Fruit fly (Drosophila melanogaster) whole organism, larva: ENCODE measurements around the gene btn.

Source experiments
- noc ChIP-seq: fragments of 200-800 bp; sonication (Bioruptor generic); optimal IDR thresholded peaks from 3 replicates; lab custom pipeline; 2019; ENCODE audit warnings: missing biosample characterization, mild to moderate bottlenecking, missing genetic modification characterization, moderate library complexity

btn gene

dm6 chr3R:22586525-22586924, at the start of gene btn:
TSS of gene btn (minus strand) at chr3R:22586625.
- TF ChIP-seq noc: no peak

dm6 chr3R:22635684-22636566, 49.5 kb upstream of the btn start:
- peak; percentile 30 for TF ChIP-seq noc

- TF ChIP-seq noc: no peak
These were observed 48.4 kb upstream of the btn start for dm6 chr3R:22634549-22635410.

DNA sequence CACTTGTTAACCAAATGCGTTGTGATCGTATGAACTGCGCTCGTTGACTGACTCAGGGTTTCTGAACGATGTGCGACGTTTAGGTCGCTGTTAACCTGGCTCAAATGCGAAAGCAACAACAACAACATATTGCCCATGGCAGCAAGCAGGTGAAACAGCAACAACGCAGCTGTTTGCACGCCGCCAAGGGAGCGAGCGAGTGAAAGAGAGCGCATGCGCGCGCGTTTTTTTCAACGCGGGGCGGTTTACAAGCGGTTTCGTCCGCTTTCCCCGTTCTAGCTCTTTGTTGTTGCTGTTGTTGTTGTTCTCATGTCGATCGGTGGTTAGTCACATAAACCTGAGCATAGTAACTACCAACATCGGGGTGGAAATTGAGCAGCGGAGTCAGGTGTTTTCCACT, 46.6 kb upstream of the btn start:
- no peak for TF ChIP-seq noc

dm6 chr3R:22632181-22632580, 45.8 kb upstream of the btn start:
- TF ChIP-seq noc: no peak

- TF ChIP-seq noc: no peak
These were observed 44.7 kb upstream of the btn start for dm6 chr3R:22631156-22631555.

DNA sequence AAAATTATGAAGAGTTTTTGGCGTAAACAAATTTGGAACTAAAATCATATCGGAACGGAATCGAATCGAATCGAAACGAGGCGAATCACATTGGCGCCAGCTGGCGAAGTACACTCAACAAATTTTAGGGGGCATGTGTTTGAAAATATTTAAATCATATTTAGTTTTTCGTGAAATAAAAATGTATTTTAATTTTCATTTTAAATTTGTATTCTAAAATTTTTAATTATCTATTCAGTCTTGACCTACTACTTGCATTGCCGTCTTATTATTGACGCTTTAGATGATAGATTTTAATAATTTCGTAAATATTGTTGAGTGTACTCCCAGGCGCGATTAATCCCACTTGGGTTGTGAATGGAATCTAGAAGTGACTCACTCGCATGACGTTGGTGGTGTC, 42.7 kb upstream of the btn start:
- TF ChIP-seq noc: no peak

dm6 chr3R:22627936-22628513, 41.6 kb upstream of the btn start:
- no peak for TF ChIP-seq noc

DNA sequence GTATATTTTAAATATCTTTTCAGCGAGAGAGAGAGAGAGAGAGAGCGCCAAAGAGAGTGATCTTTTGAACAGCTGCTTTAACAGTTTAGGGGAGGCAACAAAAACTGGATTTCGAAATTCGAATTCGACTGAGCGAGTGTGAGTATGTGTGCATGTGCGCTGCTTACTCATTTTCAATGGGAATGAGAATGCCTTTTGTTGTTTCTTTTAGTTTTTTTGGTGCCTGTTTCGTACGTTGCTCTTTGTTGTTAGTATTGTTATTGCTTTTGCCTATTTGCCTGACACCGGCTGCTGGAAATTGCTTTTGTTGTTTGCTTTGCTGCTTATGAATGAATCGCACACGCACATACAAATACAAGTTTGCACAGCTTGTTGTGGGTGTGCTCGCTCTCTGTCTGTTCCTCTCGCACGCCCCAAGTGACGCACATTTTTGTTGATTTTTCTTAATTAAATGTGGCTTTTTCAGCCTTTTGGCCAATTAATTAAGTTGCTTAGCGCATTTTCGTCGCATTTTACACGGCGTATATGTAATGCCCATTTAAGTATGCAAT, 40.5 kb upstream of the btn start:
- peak; percentile 63 for TF ChIP-seq noc

dm6 chr3R:22626334-22626688, 39.9 kb upstream of the btn start:
- no peak for TF ChIP-seq noc

DNA sequence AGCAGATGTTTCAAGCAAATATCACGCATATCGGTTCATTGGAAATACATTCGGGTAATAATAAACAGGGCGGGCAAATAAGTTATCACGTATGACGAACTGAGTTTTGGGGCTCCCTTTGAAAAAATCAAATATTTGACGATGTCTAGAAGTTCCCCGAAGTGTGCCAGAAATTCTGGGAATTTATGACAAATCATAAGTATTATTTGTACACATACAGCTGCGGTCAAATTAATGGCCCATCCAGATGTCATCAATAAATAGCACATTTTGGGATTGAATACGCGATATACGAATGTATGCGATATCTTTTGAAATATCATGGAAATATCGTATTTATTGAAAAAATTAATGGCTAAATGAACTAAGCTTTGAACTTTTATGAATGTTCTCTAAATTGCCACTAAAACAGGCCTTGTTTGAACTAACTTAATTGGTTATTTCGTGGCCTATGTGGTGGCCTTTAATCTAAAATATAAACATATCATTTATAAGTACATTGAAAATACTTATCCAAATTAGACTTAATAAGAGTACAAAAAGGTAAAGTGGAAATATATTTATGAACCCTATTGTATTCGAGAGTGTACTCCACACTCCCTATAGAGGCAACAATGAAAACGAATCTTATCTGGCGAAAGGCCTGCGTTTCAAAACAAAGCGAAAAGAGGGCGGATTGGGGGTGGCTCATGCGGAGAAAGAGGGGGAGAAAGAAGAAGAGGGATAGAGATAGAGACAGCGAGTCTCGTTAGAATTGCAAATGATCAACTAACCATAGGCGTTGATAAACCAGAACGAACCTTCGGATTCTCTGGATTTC, 39.3 kb upstream of the btn start:
- peak; percentile 74 for TF ChIP-seq noc

- TF ChIP-seq noc: no peak
These were observed 38.3 kb upstream of the btn start for dm6 chr3R:22624737-22625136.

- no peak for TF ChIP-seq noc
These were observed 31.9 kb upstream of the btn start, which contains the start of gene mRpL45 for dm6 chr3R:22618280-22618679. TSS of gene mRpL45 (plus strand) at chr3R:22618492.

DNA sequence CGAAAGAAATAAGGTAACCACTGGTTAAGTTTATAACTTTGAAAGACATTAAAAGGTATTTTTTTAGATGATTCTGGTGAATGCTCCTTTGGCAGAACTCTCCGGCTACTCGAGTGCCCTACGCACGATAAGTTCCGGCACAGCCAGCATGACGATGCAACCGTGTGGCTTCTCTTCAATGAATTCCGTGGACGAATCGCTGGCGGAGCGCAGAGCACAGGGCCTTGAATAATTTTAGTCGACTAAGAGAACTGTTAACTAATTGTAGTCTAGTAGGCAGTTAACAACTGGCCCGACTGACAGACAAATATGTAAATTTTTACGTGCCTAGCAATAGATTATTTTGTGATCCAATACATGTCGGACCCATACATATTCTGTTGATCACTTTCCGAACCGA, 29.8 kb upstream of the btn start, which contains the start of gene CG31161:
Gene CG31161, plus strand, starts transcription at position 301 of the 400 bp plus-strand sequence.
- TF ChIP-seq noc: no peak

dm6 chr3R:22613448-22613847, 27.0 kb upstream of the btn start, which contains the start of the genes CG31156 and mRRF2:
TSS of gene CG31156 (minus strand) at chr3R:22613656.
TSS of gene mRRF2 (plus strand) at chr3R:22613686.
- no peak for TF ChIP-seq noc

DNA sequence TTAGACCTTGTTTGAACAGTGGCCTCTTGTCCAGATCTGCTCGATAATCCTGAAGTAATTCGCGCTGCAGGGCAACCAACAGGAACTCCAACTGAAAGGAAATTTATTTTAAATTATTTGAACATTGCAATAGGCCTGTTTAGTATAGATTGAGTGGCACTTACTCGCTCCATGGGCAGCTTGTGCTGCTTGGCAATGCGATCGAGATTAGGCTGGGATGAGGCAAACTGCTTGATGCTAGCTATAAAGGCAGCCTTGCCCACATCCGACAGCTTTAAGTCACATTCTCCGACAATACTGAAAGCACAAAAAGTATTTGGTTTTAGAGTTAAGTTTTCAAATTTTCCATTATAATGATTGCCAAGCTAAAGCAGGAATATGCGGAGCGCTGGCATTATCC, 22.8 kb upstream of the btn start, which contains the start of gene CG13843:
Gene CG13843, plus strand, starts transcription at position 301 of the 400 bp plus-strand sequence.
- no peak for TF ChIP-seq noc
